Worm (Caenorhabditis elegans): ENCODE data around the gene Y51A2B.5.
"Not testable (repeated sequence)": the region's sequence is repeated elsewhere in the genome, so short reads cannot be mapped to it uniquely, and the experiment has no call there.

Y51A2B.5 gene

ce11 chrV:18430826-18431225 lies 41.7 kb downstream of the Y51A2B.5 start:
- TF ChIP-seq ztf-23 (GFP tag; IDR thresholded peaks at IDR 0.05) (no peak), T22C8.4 (GFP tag; IDR thresholded peaks at IDR 0.05) (no peak), med-1 (GFP tag; optimal IDR thresholded peaks at IDR 0.05; ENCODE audit: insufficient read depth) (no peak)

ce11 chrV:18431450-18431849 lies 42.4 kb downstream of the Y51A2B.5 start, which contains the start of gene srw-82:
srw-82 (plus strand) TSS chrV:18431750.
- TF ChIP-seq klf-2 (GFP tag; conservative IDR thresholded peaks at IDR 0.05) (no peak), cog-1 (tag; optimal IDR thresholded peaks at IDR 0.05) (no peak), T22C8.4 (GFP tag; IDR thresholded peaks at IDR 0.05) (no peak), ztf-23 (GFP tag; IDR thresholded peaks at IDR 0.05) (no peak), ref-1 (GFP tag; conservative IDR thresholded peaks at IDR 0.05) (no peak), med-1 (GFP tag; optimal IDR thresholded peaks at IDR 0.05; ENCODE audit: insufficient read depth) (no peak), flt-1 (GFP tag; IDR thresholded peaks at IDR 0.05) (no peak), ztf-29 (GFP tag; IDR thresholded peaks at IDR 0.05) (no peak), tab-1 (GFP tag; IDR thresholded peaks at IDR 0.05) (no peak)

DNA sequence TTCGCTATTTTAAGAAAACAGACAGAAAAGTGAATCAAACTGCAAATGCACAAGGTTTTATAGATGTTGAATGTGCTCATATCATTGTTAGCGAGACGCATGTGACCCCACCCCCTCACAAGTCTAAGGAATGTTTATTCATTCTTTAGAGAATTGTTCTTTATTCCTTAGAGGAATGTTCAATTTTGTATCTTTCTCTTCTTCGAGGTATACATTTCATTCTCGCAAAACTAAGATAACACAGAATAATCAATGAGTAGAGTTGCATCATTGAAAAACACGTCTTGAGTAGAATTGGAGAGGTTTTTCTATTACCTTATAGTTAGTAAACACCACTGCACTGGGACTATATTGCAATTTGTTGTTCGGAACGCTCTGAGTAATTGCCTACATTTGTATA lies 45.9 kb downstream of the Y51A2B.5 start, which contains the start of gene ZK262.20:
ZK262.20 (minus strand) TSS at position 101 of the 400 bp plus-strand sequence.
- TF ChIP-seq med-1 (GFP tag; optimal IDR thresholded peaks at IDR 0.05; ENCODE audit: insufficient read depth) (no peak), ztf-29 (GFP tag; IDR thresholded peaks at IDR 0.05) (no peak), ref-1 (GFP tag; conservative IDR thresholded peaks at IDR 0.05) (no peak), klf-2 (GFP tag; conservative IDR thresholded peaks at IDR 0.05) (no peak), T22C8.4 (GFP tag; IDR thresholded peaks at IDR 0.05) (no peak), cog-1 (tag; optimal IDR thresholded peaks at IDR 0.05) (no peak), ztf-23 (GFP tag; IDR thresholded peaks at IDR 0.05) (no peak), tab-1 (GFP tag; IDR thresholded peaks at IDR 0.05) (no peak), flt-1 (GFP tag; IDR thresholded peaks at IDR 0.05) (no peak)

DNA sequence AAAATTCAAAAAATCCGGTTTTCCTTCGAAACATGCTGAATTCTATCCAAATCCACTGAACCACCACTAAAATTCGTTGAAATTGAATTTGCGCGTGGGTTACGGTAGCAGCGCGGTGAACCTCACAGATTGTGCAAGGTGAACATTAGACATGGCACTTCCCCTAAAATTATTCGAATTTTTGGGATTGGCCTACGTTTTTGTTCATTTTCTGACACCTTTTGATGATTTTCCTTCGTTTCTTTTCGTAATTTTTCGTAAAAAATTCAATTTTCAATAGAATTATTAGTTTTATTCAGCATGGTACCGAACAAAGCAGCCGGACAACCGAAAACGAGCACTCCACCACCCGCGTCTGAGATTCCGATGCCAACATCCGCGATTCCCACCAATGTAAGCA lies 49.0 kb downstream of the Y51A2B.5 start, which contains the start of gene ZK262.8:
ZK262.8 (plus strand) TSS at position 301 of the 400 bp plus-strand sequence.
- TF ChIP-seq flt-1 (GFP tag; IDR thresholded peaks at IDR 0.05) = no peak
- no peak for TF ChIP-seq cog-1 (tag; optimal IDR thresholded peaks at IDR 0.05)
- TF ChIP-seq ref-1 (GFP tag; conservative IDR thresholded peaks at IDR 0.05) = no peak
- no peak for TF ChIP-seq tab-1 (GFP tag; IDR thresholded peaks at IDR 0.05)
- TF ChIP-seq ztf-23 (GFP tag; IDR thresholded peaks at IDR 0.05) = no peak
- no peak for TF ChIP-seq med-1 (GFP tag; optimal IDR thresholded peaks at IDR 0.05; ENCODE audit: insufficient read depth)
- TF ChIP-seq T22C8.4 (GFP tag; IDR thresholded peaks at IDR 0.05) = no peak
- no peak for TF ChIP-seq ztf-29 (GFP tag; IDR thresholded peaks at IDR 0.05)
- no peak for TF ChIP-seq klf-2 (GFP tag; conservative IDR thresholded peaks at IDR 0.05)

ce11 chrV:18439469-18439868 lies 50.4 kb downstream of the Y51A2B.5 start, which contains the start of gene ZK262.9:
ZK262.9 (plus strand) TSS chrV:18439769.
- not testable (repeated sequence) for TF ChIP-seq ztf-23 (GFP tag; IDR thresholded peaks at IDR 0.05); klf-2 (GFP tag; conservative IDR thresholded peaks at IDR 0.05); ref-1 (GFP tag; conservative IDR thresholded peaks at IDR 0.05)

Measured in whole organism, midembryonic.